Worm (Caenorhabditis elegans) whole organism, L3 larva: ENCODE data around the gene ncs-1.

Experiments used
- aly-2 ChIP-seq: fragments of 150-350 bp; optimal IDR thresholded peaks from 2 replicates; lab custom pipeline; 2014; ENCODE audit warnings: missing biosample characterization, missing genetic modification characterization
- ceh-28 ChIP-seq: fragments of 150-350 bp; optimal IDR thresholded peaks from 2 replicates; lab custom pipeline; 2014; ENCODE audit warnings: missing biosample characterization, missing genetic modification reagents, missing genetic modification characterization
- elt-3 ChIP-seq, 3 experiments: fragments of 150-350 bp in 1 of 3; sonication (generic microtip) in 2 of 3; optimal IDR thresholded peaks; 2 replicates in 2 of 3; 4 replicates in 1 of 3; lab custom pipeline; 2014 to 2017; ENCODE audit warnings: missing biosample characterization in 3 of 3, missing genetic modification characterization in 3 of 3
- jun-1 ChIP-seq: fragments of 150-350 bp; optimal IDR thresholded peaks from 2 replicates; lab custom pipeline; 2014; ENCODE audit warnings: missing biosample characterization, missing genetic modification reagents, missing genetic modification characterization
- mdl-1 ChIP-seq: fragments of 150-350 bp; optimal IDR thresholded peaks from 2 replicates; lab custom pipeline; 2014; ENCODE audit warnings: missing biosample characterization, missing genetic modification characterization
- nhr-11 ChIP-seq: fragments of 150-350 bp; optimal IDR thresholded peaks from 2 replicates; lab custom pipeline; 2014; ENCODE audit warnings: missing biosample characterization, missing genetic modification characterization
- nhr-43 ChIP-seq: sonication (generic microtip); optimal IDR thresholded peaks from 2 replicates; lab custom pipeline; 2016; ENCODE audit warnings: mild to moderate bottlenecking, missing genetic modification characterization, missing compliant biosample characterization; ENCODE audit not compliant: poor library complexity, severe bottlenecking
- pha-4 ChIP-seq: fragments of 150-350 bp; optimal IDR thresholded peaks from 2 replicates; lab custom pipeline; 2014; ENCODE audit warnings: missing biosample characterization, missing genetic modification reagents, missing genetic modification characterization
- pqm-1 ChIP-seq: fragments of 150-350 bp; optimal IDR thresholded peaks from 2 replicates; lab custom pipeline; 2017; ENCODE audit warnings: missing biosample characterization, missing genetic modification characterization, inconsistent platforms

ce11 chrX:957581-957980 lies 5.5 kb downstream of the ncs-1 start, which contains the start of gene chil-10:
- no peak for TF ChIP-seq ceh-28 (tag; lab: Kevin White, UChicago)
- no peak for TF ChIP-seq nhr-11 (tag; lab: Kevin White, UChicago)
- no peak for TF ChIP-seq elt-3 (tag; optimal IDR thresholded peaks at IDR 0.05; lab: Kevin White, UChicago)
- no peak for TF ChIP-seq aly-2 (tag; lab: Kevin White, UChicago)
- TF ChIP-seq nhr-43, result no peak
- no peak for TF ChIP-seq pqm-1
- no peak for TF ChIP-seq jun-1 (tag; lab: Kevin White, UChicago)
- no peak for TF ChIP-seq mdl-1
- TF ChIP-seq pha-4 (tag; lab: Kevin White, UChicago), result no peak
